Worm (Caenorhabditis elegans) whole organism, midembryonic: Measurements from ENCODE around the gene mcm-2.

Experiments used
- T22C8.4 ChIP-seq: fragments of 200-800 bp; sonication (Bioruptor generic); IDR thresholded peaks from 2 replicates; pipeline ENCODE4 v1.3.6; 2022; ENCODE audit warnings: missing genetic modification characterization, missing compliant biosample characterization
- cog-1 ChIP-seq: sonication (generic microtip); optimal IDR thresholded peaks from 2 replicates; lab custom pipeline; 2016; ENCODE audit warnings: missing genetic modification characterization, missing compliant biosample characterization
- flt-1 ChIP-seq: fragments of 200-800 bp; sonication (Bioruptor generic); IDR thresholded peaks from 2 replicates; pipeline ENCODE4 v1.3.6; 2022; ENCODE audit warnings: missing genetic modification characterization, missing compliant biosample characterization
- klf-2 ChIP-seq: fragments of 200-800 bp; sonication (Bioruptor generic); conservative IDR thresholded peaks from 2 replicates; pipeline ENCODE4 v1.3.6; 2022; ENCODE audit warnings: missing genetic modification reagents, missing genetic modification characterization, missing compliant biosample characterization
- med-1 ChIP-seq: sonication (generic microtip); optimal IDR thresholded peaks from 2 replicates; lab custom pipeline; 2017; ENCODE audit warnings: missing genetic modification characterization, mild to moderate bottlenecking, missing compliant biosample characterization, antibody characterized with exemption, missing genetic modification reagents; ENCODE audit not compliant: insufficient read depth
- ref-1 ChIP-seq: fragments of 200-800 bp; sonication (Bioruptor generic); conservative IDR thresholded peaks from 2 replicates; pipeline ENCODE4 v1.3.6; 2022; ENCODE audit warnings: missing genetic modification reagents, missing genetic modification characterization, missing compliant biosample characterization
- tab-1 ChIP-seq: fragments of 200-800 bp; sonication (Bioruptor generic); IDR thresholded peaks from 2 replicates; pipeline ENCODE4 v1.3.6; 2022; ENCODE audit warnings: missing genetic modification characterization, missing compliant biosample characterization
- ztf-23 ChIP-seq: fragments of 200-800 bp; sonication (Bioruptor generic); IDR thresholded peaks from 2 replicates; pipeline ENCODE4 v1.3.6; 2022; ENCODE audit warnings: missing genetic modification reagents, missing genetic modification characterization, missing compliant biosample characterization
- ztf-29 ChIP-seq: fragments of 200-800 bp; sonication (Bioruptor generic); IDR thresholded peaks from 2 replicates; pipeline ENCODE4 v1.3.6; 2022; ENCODE audit warnings: missing genetic modification reagents, missing genetic modification characterization, missing compliant biosample characterization

Gene mcm-2

DNA sequence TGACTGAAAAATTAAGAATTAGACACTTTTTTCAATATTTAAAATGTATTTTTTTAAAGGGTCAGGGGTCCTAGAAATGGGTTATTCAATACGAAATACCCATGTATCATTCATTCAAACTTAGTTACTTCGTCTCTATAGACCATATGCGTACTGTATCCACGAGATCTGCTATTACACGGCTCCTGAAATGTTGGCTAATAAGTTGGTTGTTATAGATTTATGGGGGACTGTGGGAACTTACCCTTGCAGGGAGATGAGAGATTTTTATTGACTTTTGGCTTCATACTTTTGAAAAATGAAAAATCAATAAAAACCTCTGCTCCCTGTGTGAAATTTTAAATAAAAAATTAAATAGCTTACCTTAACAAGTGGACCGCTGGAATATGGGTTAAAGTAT, 27.5 kb downstream of the mcm-2 start:
- TF ChIP-seq tab-1 (no peak), T22C8.4 (GFP tag; lab: Robert Waterston, UW) (no peak), med-1 (GFP tag; lab: Kevin White, UChicago) (no peak), klf-2 (GFP tag; lab: Robert Waterston, UW) (no peak), ref-1 (GFP tag; lab: Robert Waterston, UW) (no peak), ztf-23 (GFP tag; lab: Robert Waterston, UW) (no peak)

ce11 chrII:11978478-11978877, 27.9 kb downstream of the mcm-2 start:
- no peak for TF ChIP-seq med-1 (GFP tag; lab: Kevin White, UChicago)

ce11 chrII:11977363-11977762, 29.1 kb downstream of the mcm-2 start, which contains the start of gene Y17G7B.21:
Gene Y17G7B.21, minus strand, starts transcription at chrII:11977661.
- no peak for TF ChIP-seq med-1 (GFP tag; lab: Kevin White, UChicago)
- 0 out of 2 replicates have a peak, but pooled peaks have one; percentile 50 for TF ChIP-seq flt-1 (GFP tag; lab: Robert Waterston, UW)

- TF ChIP-seq cog-1 (tag; lab: Kevin White, UChicago) (no peak), ztf-23 (GFP tag; lab: Robert Waterston, UW) (no peak), ztf-29 (GFP tag; lab: Robert Waterston, UW) (no peak), flt-1 (GFP tag; lab: Robert Waterston, UW) (no peak), ref-1 (GFP tag; lab: Robert Waterston, UW) (no peak), T22C8.4 (GFP tag; lab: Robert Waterston, UW) (no peak), klf-2 (GFP tag; lab: Robert Waterston, UW) (no peak), med-1 (GFP tag; lab: Kevin White, UChicago) (no peak), tab-1 (no peak)
These were observed 29.6 kb downstream of the mcm-2 start for ce11 chrII:11976727-11977259.

DNA sequence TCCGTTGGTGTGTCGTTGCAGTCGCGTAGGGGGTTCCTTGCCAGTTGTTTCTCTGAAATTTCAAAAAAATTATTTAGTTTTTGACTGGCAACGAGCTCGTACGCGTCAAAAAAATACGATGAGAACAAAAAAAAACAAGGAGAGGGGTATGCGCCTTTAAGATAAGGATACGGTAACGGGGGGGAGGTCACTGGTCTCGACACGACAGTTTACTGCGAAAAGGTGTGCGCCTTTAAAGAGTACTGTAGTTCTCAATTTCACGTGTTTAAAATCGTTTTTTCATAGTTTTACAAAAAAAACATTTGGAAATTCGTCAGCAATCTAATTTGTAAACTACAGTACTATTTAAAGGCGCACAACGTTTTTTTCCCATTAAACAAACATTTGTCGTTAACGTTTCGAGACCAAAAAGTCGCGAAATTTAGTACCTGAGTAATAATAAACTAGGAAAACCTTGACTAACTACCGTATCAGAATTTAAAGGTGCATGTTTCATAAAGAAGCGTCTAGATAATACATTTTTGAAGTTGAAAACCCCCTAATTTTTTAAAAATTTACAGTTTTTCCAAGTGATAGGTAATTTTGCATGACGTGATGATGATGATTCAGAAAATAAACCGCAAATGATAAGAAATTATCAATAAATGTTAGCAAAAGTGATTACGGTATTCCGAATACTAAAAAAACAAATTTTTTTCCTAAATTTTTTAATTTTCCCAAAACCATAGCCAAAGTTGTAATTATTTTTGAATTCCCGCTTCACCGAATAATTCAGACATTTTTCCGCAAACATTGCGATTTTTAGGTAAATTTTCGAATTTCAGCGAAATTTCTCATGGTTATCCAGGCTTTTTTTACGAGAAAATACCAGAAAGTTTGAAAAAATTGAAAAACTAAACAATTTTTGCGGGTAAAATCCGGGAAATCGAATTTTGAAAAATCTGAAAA, 32.1 kb downstream of the mcm-2 start:
- TF ChIP-seq flt-1 (GFP tag; lab: Robert Waterston, UW) (no peak), med-1 (GFP tag; lab: Kevin White, UChicago) (no peak), tab-1 (no peak), cog-1 (tag; lab: Kevin White, UChicago) (no peak), ref-1 (GFP tag; lab: Robert Waterston, UW) (no peak), ztf-29 (GFP tag; lab: Robert Waterston, UW) (no peak), klf-2 (GFP tag; lab: Robert Waterston, UW) (no peak), T22C8.4 (GFP tag; lab: Robert Waterston, UW) (no peak), ztf-23 (GFP tag; lab: Robert Waterston, UW) (no peak)

ce11 chrII:11973632-11974031, 32.8 kb downstream of the mcm-2 start, which contains the start of gene acbp-6:
Gene acbp-6, minus strand, starts transcription at chrII:11973732.
- no peak for TF ChIP-seq flt-1 (GFP tag; lab: Robert Waterston, UW)
- no peak for TF ChIP-seq med-1 (GFP tag; lab: Kevin White, UChicago)
- TF ChIP-seq tab-1 = no peak
- no peak for TF ChIP-seq cog-1 (tag; lab: Kevin White, UChicago)
- TF ChIP-seq ztf-23 (GFP tag; lab: Robert Waterston, UW) = no peak
- no peak for TF ChIP-seq ztf-29 (GFP tag; lab: Robert Waterston, UW)
- TF ChIP-seq klf-2 (GFP tag; lab: Robert Waterston, UW) = no peak
- TF ChIP-seq ref-1 (GFP tag; lab: Robert Waterston, UW) = no peak
- no peak for TF ChIP-seq T22C8.4 (GFP tag; lab: Robert Waterston, UW)

- TF ChIP-seq T22C8.4 (GFP tag; lab: Robert Waterston, UW) = no peak
These were observed 34.2 kb downstream of the mcm-2 start for ce11 chrII:11972266-11972665.

DNA sequence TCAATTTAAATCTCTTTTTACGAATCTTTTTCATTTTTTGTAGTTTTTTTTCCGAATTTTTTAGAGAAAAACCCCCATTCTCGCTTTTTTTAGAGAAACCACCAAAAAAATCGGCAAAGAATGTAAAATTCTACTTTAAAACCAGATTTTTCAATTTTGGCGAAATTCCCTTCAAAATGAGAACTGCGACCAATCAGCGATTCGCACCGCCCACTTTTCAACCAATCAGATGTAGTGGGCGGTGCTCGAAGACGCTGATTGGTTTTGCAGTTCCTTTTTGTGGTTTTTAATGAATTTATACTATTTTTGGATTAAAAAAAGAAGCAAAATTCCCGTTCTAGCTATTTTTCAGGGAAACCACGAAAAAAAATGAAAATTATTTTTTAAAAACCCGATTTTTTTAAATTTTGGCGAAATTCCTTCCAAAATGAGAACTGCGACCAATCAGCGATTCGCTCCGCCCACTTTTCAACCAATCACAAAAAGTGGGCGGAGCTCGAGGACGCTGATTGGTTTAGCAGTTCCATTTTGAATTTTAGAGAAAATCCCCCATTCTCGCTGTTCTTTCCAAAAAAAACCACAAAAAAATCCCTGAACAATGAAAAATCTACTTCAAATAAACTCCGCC, 35.3 kb downstream of the mcm-2 start:
- TF ChIP-seq ztf-29 (GFP tag; lab: Robert Waterston, UW) (no peak), klf-2 (GFP tag; lab: Robert Waterston, UW) (no peak), cog-1 (tag; lab: Kevin White, UChicago) (no peak), med-1 (GFP tag; lab: Kevin White, UChicago) (no peak), flt-1 (GFP tag; lab: Robert Waterston, UW) (no peak), tab-1 (no peak), T22C8.4 (GFP tag; lab: Robert Waterston, UW) (no peak), ztf-23 (GFP tag; lab: Robert Waterston, UW) (no peak), ref-1 (GFP tag; lab: Robert Waterston, UW) (no peak)

DNA sequence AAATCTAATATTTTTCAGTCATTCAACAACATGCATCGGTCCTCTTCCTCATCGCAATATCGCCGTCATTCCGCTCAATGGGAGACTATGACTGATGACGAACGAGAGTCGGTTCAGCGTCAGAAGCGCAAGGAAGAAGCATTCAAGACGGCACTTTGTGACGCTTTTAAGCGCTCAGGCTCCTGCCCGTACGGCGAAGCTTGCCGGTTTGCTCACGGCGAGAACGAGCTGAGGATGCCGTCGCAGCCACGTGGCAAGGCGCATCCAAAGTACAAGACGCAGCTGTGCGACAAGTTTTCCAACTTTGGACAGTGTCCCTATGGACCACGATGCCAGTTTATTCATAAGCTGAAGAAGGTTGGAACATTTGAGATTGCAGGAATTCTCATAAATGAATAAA, 37.4 kb downstream of the mcm-2 start:
- no peak for TF ChIP-seq T22C8.4 (GFP tag; lab: Robert Waterston, UW)
- TF ChIP-seq cog-1 (tag; lab: Kevin White, UChicago) = no peak
- no peak for TF ChIP-seq tab-1
- no peak for TF ChIP-seq klf-2 (GFP tag; lab: Robert Waterston, UW)
- TF ChIP-seq ref-1 (GFP tag; lab: Robert Waterston, UW) = no peak
- TF ChIP-seq med-1 (GFP tag; lab: Kevin White, UChicago) = no peak
- no peak for TF ChIP-seq ztf-23 (GFP tag; lab: Robert Waterston, UW)
- TF ChIP-seq flt-1 (GFP tag; lab: Robert Waterston, UW) = no peak
